Worm (Caenorhabditis elegans): Measurements from ENCODE around the gene hex-3.

DNA sequence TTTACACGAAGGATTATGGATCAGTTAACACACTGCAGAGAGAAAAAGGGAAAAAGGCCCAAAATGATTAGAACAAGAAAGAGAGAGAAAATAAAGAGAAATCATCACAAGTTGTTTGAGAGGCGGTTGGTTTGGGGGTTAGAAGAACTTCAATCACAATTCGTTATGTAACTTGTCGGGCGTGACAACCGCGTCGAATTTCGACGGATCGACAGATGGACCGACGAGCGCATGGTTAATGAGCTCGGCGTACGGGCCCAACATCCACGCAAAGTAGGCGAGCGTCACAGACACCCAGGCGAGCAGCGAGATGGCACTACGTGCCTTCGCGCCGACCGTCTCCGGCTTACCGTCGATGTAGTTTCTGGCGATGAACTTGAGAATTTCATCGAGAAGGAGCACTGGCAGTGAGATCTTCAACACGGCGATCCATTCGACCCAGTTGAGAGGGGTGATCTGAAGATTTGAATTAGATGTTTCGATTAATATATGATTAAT is 36.2 kb upstream of the hex-3 start:
- TF ChIP-seq elt-2 (tag; optimal IDR thresholded peaks at IDR 0.05): no peak
- TF ChIP-seq fos-1 (tag; optimal IDR thresholded peaks at IDR 0.05): no peak

Data from whole organism, L3 larva.